Fruit fly (Drosophila melanogaster): ENCODE results near the gene HGTX.

The HGTX gene

dm6 chr3L:14563461-14563860 lies 35.9 kb downstream of the HGTX start:
- TF ChIP-seq Sp1 (GFP tag; optimal IDR thresholded peaks at IDR 0.05) (no peak), Dfd (GFP tag; optimal IDR thresholded peaks at IDR 0.05) (no peak), CrebA (GFP tag; optimal IDR thresholded peaks at IDR 0.05; ENCODE audit: borderline replicate concordance) (no peak), tai (GFP tag; optimal IDR thresholded peaks at IDR 0.05) (no peak), dsf (GFP tag; optimal IDR thresholded peaks at IDR 0.05; ENCODE audit: borderline replicate concordance) (no peak), Vsx2 (GFP tag; optimal IDR thresholded peaks at IDR 0.05; ENCODE audit: partially characterized antibody) (no peak), N (GFP tag; optimal IDR thresholded peaks at IDR 0.05) (no peak), CG32264 (GFP tag; optimal IDR thresholded peaks at IDR 0.05) (no peak), OdsH (GFP tag; optimal IDR thresholded peaks at IDR 0.05) (no peak), brk (GFP tag; optimal IDR thresholded peaks at IDR 0.05) (no peak), HLH106 (tag; optimal IDR thresholded peaks at IDR 0.05) (no peak)

DNA sequence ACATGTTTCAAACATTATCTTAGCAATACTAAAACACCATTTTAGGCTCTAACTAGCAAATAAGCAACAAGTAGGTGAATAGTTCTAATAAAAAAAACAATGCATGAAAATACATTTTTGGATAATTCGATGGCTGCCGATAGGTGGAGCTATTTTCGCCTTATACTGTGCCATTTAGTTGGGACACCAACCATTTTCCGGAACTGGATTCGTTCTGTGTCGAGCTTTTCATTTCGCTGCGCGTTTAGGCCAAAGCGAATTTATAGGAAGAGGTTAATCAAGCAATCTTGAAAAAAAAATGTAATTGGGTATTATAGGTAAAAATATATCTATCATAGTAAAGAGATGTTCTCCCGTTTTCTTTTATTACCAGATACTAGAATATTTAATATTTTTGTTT lies 36.7 kb downstream of the HGTX start:
- no peak for TF ChIP-seq Rel (GFP tag; optimal IDR thresholded peaks at IDR 0.05)
- no peak for TF ChIP-seq Rel (tag; optimal IDR thresholded peaks at IDR 0.05)
- TF ChIP-seq Dif (GFP tag; optimal IDR thresholded peaks at IDR 0.05; ENCODE audit: partially characterized antibody), result no peak
- peak; percentile 72 for TF ChIP-seq Myc (optimal IDR thresholded peaks at IDR 0.05)
- no peak for TF ChIP-seq lola (GFP tag; optimal IDR thresholded peaks at IDR 0.05)
- peak; percentile 6 for TF ChIP-seq tai (GFP tag; optimal IDR thresholded peaks at IDR 0.05)
- no peak for TF ChIP-seq Dfd (GFP tag; optimal IDR thresholded peaks at IDR 0.05)
- TF ChIP-seq HLH106 (tag; optimal IDR thresholded peaks at IDR 0.05), result no peak
- TF ChIP-seq woc (GFP tag; optimal IDR thresholded peaks at IDR 0.05), result no peak
- TF ChIP-seq Jra (GFP tag; optimal IDR thresholded peaks at IDR 0.05), result no peak

DNA sequence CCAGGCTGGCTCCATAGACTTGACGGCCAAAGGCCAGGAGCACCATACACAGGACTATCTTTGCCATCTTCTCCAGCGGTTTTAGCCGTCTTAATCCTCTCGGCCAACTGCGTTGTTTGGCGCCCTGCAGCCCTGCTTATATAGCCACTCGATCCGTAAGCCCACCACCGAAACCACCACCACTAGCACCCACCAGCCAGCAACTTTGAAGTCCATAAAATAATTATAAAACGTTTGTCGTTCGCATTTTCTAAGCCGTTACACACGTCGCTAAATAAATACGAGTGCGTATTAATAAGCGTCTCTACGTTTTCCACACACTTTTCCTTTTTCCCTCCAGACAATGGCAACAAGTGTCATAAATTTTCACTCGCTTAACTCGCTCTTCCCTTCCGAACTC lies 38.7 kb downstream of the HGTX start, which contains the start of gene Lk:
TSS of gene Lk (minus strand) at position 101 of the 400 bp plus-strand sequence.
- no peak for TF ChIP-seq Hnf4 (GFP tag; optimal IDR thresholded peaks at IDR 0.05)
- no peak for TF ChIP-seq CG9705 (GFP tag; optimal IDR thresholded peaks at IDR 0.05)
- no peak for TF ChIP-seq dl (GFP tag; optimal IDR thresholded peaks at IDR 0.05; ENCODE audit: insufficient read depth in 1 of 2, partially characterized antibody in 2 of 2)
- TF ChIP-seq OdsH (GFP tag; optimal IDR thresholded peaks at IDR 0.05), result no peak
- no peak for TF ChIP-seq h (GFP tag; optimal IDR thresholded peaks at IDR 0.05)
- TF ChIP-seq foxo (GFP tag; optimal IDR thresholded peaks at IDR 0.05), result no peak
- TF ChIP-seq tai (GFP tag; optimal IDR thresholded peaks at IDR 0.05), result no peak
- no peak for TF ChIP-seq dsf (GFP tag; optimal IDR thresholded peaks at IDR 0.05; ENCODE audit: borderline replicate concordance)
- TF ChIP-seq brk (GFP tag; optimal IDR thresholded peaks at IDR 0.05), result no peak
- TF ChIP-seq Hr83 (GFP tag; optimal IDR thresholded peaks at IDR 0.05; ENCODE audit: poor library complexity, severe bottlenecking), result no peak
- no peak for TF ChIP-seq Vsx2 (GFP tag; optimal IDR thresholded peaks at IDR 0.05; ENCODE audit: partially characterized antibody)
- no peak for TF ChIP-seq Abd-B (GFP tag; optimal IDR thresholded peaks at IDR 0.05)
- TF ChIP-seq N (GFP tag; optimal IDR thresholded peaks at IDR 0.05), result no peak
- TF ChIP-seq lola (GFP tag; optimal IDR thresholded peaks at IDR 0.05), result no peak
- no peak for TF ChIP-seq ey (GFP tag; optimal IDR thresholded peaks at IDR 0.05)
- no peak for TF ChIP-seq Jra (GFP tag; optimal IDR thresholded peaks at IDR 0.05)

DNA sequence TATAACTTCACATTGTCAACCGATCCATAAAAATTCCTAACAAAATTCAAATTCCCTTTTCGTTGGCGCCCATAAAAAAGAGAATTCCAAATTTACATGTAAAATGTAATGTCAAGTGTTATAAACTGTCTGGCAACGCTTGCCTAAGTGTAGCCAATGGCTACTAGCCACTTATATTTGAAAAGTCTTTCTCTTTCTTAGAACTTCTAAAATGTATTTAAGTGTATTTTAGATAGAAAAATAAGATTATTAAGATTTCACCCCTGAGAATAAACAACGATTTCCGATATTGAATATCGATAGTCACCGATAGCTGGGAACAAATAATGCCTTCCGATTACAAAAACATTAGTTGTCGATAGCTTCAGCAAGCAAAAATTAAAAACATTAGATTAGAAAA lies 39.7 kb downstream of the HGTX start, which contains the start of gene CG34039:
TSS of gene CG34039 (plus strand) at position 342 of the 400 bp plus-strand sequence.
- TF ChIP-seq Dif (GFP tag; optimal IDR thresholded peaks at IDR 0.05; ENCODE audit: partially characterized antibody) (no peak), Rel (GFP tag; optimal IDR thresholded peaks at IDR 0.05) (no peak), Rel (tag; optimal IDR thresholded peaks at IDR 0.05) (peak; percentile 76), sv (GFP tag; optimal IDR thresholded peaks at IDR 0.05) (no peak), HLH106 (tag; optimal IDR thresholded peaks at IDR 0.05) (no peak), brk (GFP tag; optimal IDR thresholded peaks at IDR 0.05) (peak; percentile 60), tai (GFP tag; optimal IDR thresholded peaks at IDR 0.05) (peak; percentile 55), CG32264 (GFP tag; optimal IDR thresholded peaks at IDR 0.05) (no peak), h (GFP tag; optimal IDR thresholded peaks at IDR 0.05) (peak; percentile 10), Hnf4 (GFP tag; optimal IDR thresholded peaks at IDR 0.05) (peak; percentile 21), dmrt93B (GFP tag; optimal IDR thresholded peaks at IDR 0.05) (no peak)

DNA sequence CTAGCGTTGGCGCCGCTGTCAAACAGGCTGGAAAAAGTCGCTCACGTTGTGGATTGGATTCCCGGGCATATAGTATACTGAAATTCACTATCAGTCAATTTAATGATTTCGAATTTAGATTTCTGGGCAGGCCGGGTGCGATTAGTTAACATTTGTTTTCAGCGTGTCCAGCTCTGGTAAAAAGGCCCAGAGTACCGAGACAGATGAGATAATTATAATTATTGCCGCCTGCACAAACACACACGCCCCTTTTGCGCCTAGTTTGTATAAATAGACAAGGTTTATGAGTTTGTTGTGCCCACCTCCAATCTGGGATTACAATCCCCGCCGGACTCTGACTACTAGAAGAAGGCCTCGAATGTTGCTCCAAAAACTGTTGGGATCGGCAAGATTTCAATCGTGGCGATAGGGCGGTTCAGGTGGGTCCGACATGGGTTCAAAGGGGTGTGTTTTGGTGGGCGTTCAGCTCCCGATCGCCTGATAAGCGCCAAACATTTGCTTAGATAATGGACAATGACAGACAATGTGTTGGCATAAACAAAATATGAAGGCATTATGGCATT lies 40.3 kb downstream of the HGTX start:
- TF ChIP-seq sage (GFP tag; optimal IDR thresholded peaks at IDR 0.05) (no peak), pan (optimal IDR thresholded peaks at IDR 0.05) (no peak), sv (GFP tag; optimal IDR thresholded peaks at IDR 0.05) (no peak)

Data from whole organism, wandering third instar larva.